Fruit fly (Drosophila melanogaster) whole organism, embryonic: Measurements from ENCODE around the gene ppk26.
A peak's percentile ranks its signal among the peaks of the same experiment; 100 is the strongest.

Experiments
- B-H1 ChIP-seq: fragments of 200-800 bp; sonication (Bioruptor generic); IDR thresholded peaks from 3 replicates; pipeline ENCODE4 v1.3.6; 2022; ENCODE audit warnings: missing biosample characterization, missing genetic modification characterization
- CG10274 ChIP-seq: fragments of 200-800 bp; sonication (Bioruptor generic); optimal IDR thresholded peaks from 3 replicates; lab custom pipeline; 2017; ENCODE audit warnings: missing biosample characterization, mild to moderate bottlenecking, missing genetic modification characterization
- CG12659 ChIP-seq: fragments of 200-800 bp; sonication (Bioruptor generic); optimal IDR thresholded peaks from 3 replicates; lab custom pipeline; 2017; ENCODE audit warnings: mild to moderate bottlenecking, missing biosample characterization, missing genetic modification reagents, missing genetic modification characterization
- CG12744 ChIP-seq: fragments of 200-800 bp; sonication (Bioruptor generic); optimal IDR thresholded peaks from 2 replicates; lab custom pipeline; 2016; ENCODE audit warnings: missing biosample characterization, missing genetic modification characterization
- CG14860 ChIP-seq: fragments of 200-800 bp; sonication (Bioruptor generic); IDR thresholded peaks from 3 replicates; pipeline ENCODE4 v1.3.6; 2022; ENCODE audit warnings: missing biosample characterization, missing genetic modification characterization; ENCODE audit not compliant: partially characterized antibody
- CG15269 ChIP-seq: fragments of 200-800 bp; sonication (Bioruptor generic); optimal IDR thresholded peaks from 2 replicates; lab custom pipeline; 2018; ENCODE audit warnings: missing biosample characterization, mild to moderate bottlenecking, missing genetic modification characterization, moderate library complexity
- CG15601 ChIP-seq: fragments of 200-800 bp; sonication (Bioruptor generic); optimal IDR thresholded peaks from 3 replicates; lab custom pipeline; 2019; ENCODE audit warnings: missing biosample characterization, mild to moderate bottlenecking, missing genetic modification characterization, moderate library complexity
- CG1603 ChIP-seq: fragments of 200-800 bp; sonication (Bioruptor generic); optimal IDR thresholded peaks from 2 replicates; lab custom pipeline; 2019; ENCODE audit warnings: missing biosample characterization, mild to moderate bottlenecking, missing genetic modification characterization, moderate library complexity
- CG1647 ChIP-seq: fragments of 200-800 bp; sonication (Bioruptor generic); optimal IDR thresholded peaks from 3 replicates; lab custom pipeline; 2016; ENCODE audit warnings: missing biosample characterization, missing genetic modification characterization
- CG2202 ChIP-seq: fragments of 200-800 bp; sonication (Bioruptor generic); optimal IDR thresholded peaks from 2 replicates; lab custom pipeline; 2018; ENCODE audit warnings: missing biosample characterization, mild to moderate bottlenecking, missing genetic modification characterization
- CG31388 ChIP-seq: fragments of 200-800 bp; sonication (Bioruptor generic); optimal IDR thresholded peaks from 2 replicates; lab custom pipeline; 2016; ENCODE audit warnings: missing biosample characterization, missing genetic modification characterization
- CG32767 ChIP-seq: fragments of 200-800 bp; sonication (Bioruptor generic); IDR thresholded peaks from 2 replicates; pipeline ENCODE4 v1.3.6; 2022; ENCODE audit warnings: missing biosample characterization, missing genetic modification characterization
- CG4282 ChIP-seq: fragments of 200-800 bp; sonication (Bioruptor generic); optimal IDR thresholded peaks from 2 replicates; lab custom pipeline; 2016; ENCODE audit warnings: missing biosample characterization, missing genetic modification characterization
- CG4820 ChIP-seq: fragments of 200-800 bp; sonication (Bioruptor generic); optimal IDR thresholded peaks from 3 replicates; lab custom pipeline; 2016; ENCODE audit warnings: missing biosample characterization, missing genetic modification characterization
- CG8290 ChIP-seq, 3 experiments: fragments of 200-800 bp; sonication (Bioruptor generic); optimal IDR thresholded peaks; 2 replicates each; lab custom pipeline; 2016 to 2019; ENCODE audit warnings: missing biosample characterization in 3 of 3, missing genetic modification characterization in 3 of 3, mild to moderate bottlenecking in 2 of 3, moderate library complexity in 1 of 3
- CG9727 ChIP-seq: fragments of 200-800 bp; sonication (Bioruptor generic); optimal IDR thresholded peaks from 3 replicates; lab custom pipeline; 2017; ENCODE audit warnings: missing biosample characterization, mild to moderate bottlenecking, missing genetic modification characterization
- D ChIP-seq, 2 experiments: fragments of 200-800 bp in 1 of 2; fragments of >200 bp in 1 of 2; sonication (Bioruptor generic) in 1 of 2; optimal IDR thresholded peaks; 2 replicates in 1 of 2; 3 replicates in 1 of 2; lab custom pipeline; 2017; ENCODE audit warnings: mild to moderate bottlenecking in 1 of 2, missing biosample characterization in 1 of 2, missing genetic modification characterization in 1 of 2, missing genetic modification reagents in 1 of 2
- Doc3 ChIP-seq: fragments of 200-800 bp; sonication (Bioruptor generic); IDR thresholded peaks from 3 replicates; pipeline ENCODE4 v1.3.6; 2022; ENCODE audit warnings: missing biosample characterization, missing genetic modification characterization; ENCODE audit not compliant: partially characterized antibody
- GATAe ChIP-seq: fragments of 200-800 bp; sonication (Bioruptor generic); conservative IDR thresholded peaks from 2 replicates; pipeline ENCODE4 v1.3.6; 2022; ENCODE audit warnings: missing biosample characterization, missing genetic modification characterization
- HmgZ ChIP-seq: fragments of 200-800 bp; sonication (Bioruptor generic); optimal IDR thresholded peaks from 2 replicates; lab custom pipeline; 2018; ENCODE audit warnings: missing biosample characterization, mild to moderate bottlenecking, missing genetic modification characterization
- Hr3 ChIP-seq: fragments of 200-800 bp; sonication (Bioruptor generic); optimal IDR thresholded peaks from 3 replicates; lab custom pipeline; 2016; ENCODE audit warnings: missing biosample characterization, missing genetic modification characterization
- Hr39 ChIP-seq: fragments of >200 bp; optimal IDR thresholded peaks from 2 replicates; lab custom pipeline; 2017
- Sin3A ChIP-seq: fragments of >200 bp; optimal IDR thresholded peaks from 2 replicates; lab custom pipeline; 2018
- Spps ChIP-seq: fragments of 200-800 bp; sonication (Bioruptor generic); optimal IDR thresholded peaks from 2 replicates; lab custom pipeline; 2018; ENCODE audit warnings: missing biosample characterization, mild to moderate bottlenecking, missing genetic modification characterization
- ash1 ChIP-seq: fragments of 200-800 bp; sonication (Bioruptor generic); optimal IDR thresholded peaks from 2 replicates; lab custom pipeline; 2018; ENCODE audit warnings: missing biosample characterization, mild to moderate bottlenecking, missing genetic modification characterization
- cas ChIP-seq: fragments of 200-800 bp; sonication (Bioruptor generic); IDR thresholded peaks from 2 replicates; pipeline ENCODE4 v1.3.6; 2022; ENCODE audit warnings: missing biosample characterization, missing genetic modification characterization
- cato ChIP-seq: fragments of 200-800 bp; sonication (Bioruptor generic); optimal IDR thresholded peaks from 2 replicates; lab custom pipeline; 2016; ENCODE audit warnings: missing biosample characterization, missing genetic modification characterization, borderline replicate concordance
- dmrt99B ChIP-seq: fragments of 200-800 bp; sonication (Bioruptor generic); optimal IDR thresholded peaks from 2 replicates; lab custom pipeline; 2018; ENCODE audit warnings: missing biosample characterization, mild to moderate bottlenecking, missing genetic modification characterization, moderate library complexity
- hbn ChIP-seq: fragments of 200-800 bp; sonication (Bioruptor generic); IDR thresholded peaks from 2 replicates; pipeline ENCODE4 v1.3.6; 2022; ENCODE audit warnings: missing biosample characterization, missing genetic modification characterization; ENCODE audit not compliant: partially characterized antibody
- insv ChIP-seq, 2 experiments: fragments of 200-800 bp; sonication (Bioruptor generic); optimal IDR thresholded peaks; 3 replicates each; lab custom pipeline; 2016 to 2018; ENCODE audit warnings: missing biosample characterization in 2 of 2, missing genetic modification characterization in 2 of 2
- kah ChIP-seq: fragments of 200-800 bp; sonication (Bioruptor generic); optimal IDR thresholded peaks from 2 replicates; lab custom pipeline; 2018; ENCODE audit warnings: missing biosample characterization, mild to moderate bottlenecking, missing genetic modification characterization
- knrl ChIP-seq: fragments of 200-800 bp; sonication (Bioruptor generic); IDR thresholded peaks from 3 replicates; pipeline ENCODE4 v1.3.6; 2022; ENCODE audit warnings: missing biosample characterization, missing genetic modification characterization; ENCODE audit not compliant: partially characterized antibody
- pho ChIP-seq: fragments of 200-800 bp; sonication (Bioruptor generic); optimal IDR thresholded peaks from 2 replicates; lab custom pipeline; 2016; ENCODE audit warnings: missing biosample characterization, missing genetic modification characterization
- phol ChIP-seq: fragments of 200-800 bp; sonication (Bioruptor generic); optimal IDR thresholded peaks from 3 replicates; lab custom pipeline; 2018; ENCODE audit warnings: missing biosample characterization, mild to moderate bottlenecking, missing genetic modification characterization, moderate library complexity
- prd ChIP-seq, 3 experiments: fragments of >200 bp in 2 of 3; fragments of 200-800 bp in 1 of 3; sonication (Bioruptor generic) in 1 of 3; optimal IDR thresholded peaks in 2 of 3; IDR thresholded peaks in 1 of 3; 2 replicates in 2 of 3; 3 replicates in 1 of 3; pipeline versions ENCODE4 v1.3.6 to Lab custom; 2017 to 2022; ENCODE audit warnings: missing biosample characterization in 1 of 3, missing genetic modification characterization in 1 of 3
- pum ChIP-seq: fragments of 200-800 bp; sonication (Bioruptor generic); optimal IDR thresholded peaks from 2 replicates; lab custom pipeline; 2016; ENCODE audit warnings: missing biosample characterization, missing genetic modification characterization
- run ChIP-seq: fragments of 200-800 bp; sonication (Bioruptor generic); optimal IDR thresholded peaks from 3 replicates; lab custom pipeline; 2018; ENCODE audit warnings: missing biosample characterization, mild to moderate bottlenecking, missing genetic modification characterization
- salm ChIP-seq: fragments of 200-800 bp; sonication (Bioruptor generic); optimal IDR thresholded peaks from 2 replicates; lab custom pipeline; 2018; ENCODE audit warnings: missing biosample characterization, mild to moderate bottlenecking, missing genetic modification characterization
- scrt ChIP-seq: fragments of 200-800 bp; sonication (Bioruptor generic); optimal IDR thresholded peaks from 2 replicates; lab custom pipeline; 2018; ENCODE audit warnings: missing biosample characterization, mild to moderate bottlenecking, missing genetic modification characterization, moderate library complexity
- shn ChIP-seq: fragments of 200-800 bp; sonication (Bioruptor generic); optimal IDR thresholded peaks from 3 replicates; lab custom pipeline; 2016; ENCODE audit warnings: missing biosample characterization, missing genetic modification characterization
- sim ChIP-seq: fragments of 200-800 bp; sonication (Bioruptor generic); IDR thresholded peaks from 2 replicates; pipeline ENCODE4 v1.3.6; 2022; ENCODE audit warnings: missing biosample characterization, missing genetic modification characterization
- ssp ChIP-seq: fragments of 200-800 bp; sonication (Bioruptor generic); IDR thresholded peaks from 2 replicates; pipeline ENCODE4 v1.3.6; 2022; ENCODE audit warnings: missing biosample characterization, missing genetic modification characterization
- tna ChIP-seq: fragments of 200-800 bp; sonication (Bioruptor generic); IDR thresholded peaks from 2 replicates; pipeline ENCODE4 v1.3.6; 2022; ENCODE audit warnings: missing biosample characterization, missing genetic modification characterization; ENCODE audit not compliant: partially characterized antibody
- toy ChIP-seq: fragments of 200-800 bp; sonication (Bioruptor generic); IDR thresholded peaks from 2 replicates; pipeline ENCODE4 v1.3.6; 2022; ENCODE audit warnings: missing biosample characterization, missing genetic modification characterization
- unpg ChIP-seq: fragments of 200-800 bp; sonication (Bioruptor generic); optimal IDR thresholded peaks from 3 replicates; lab custom pipeline; 2018; ENCODE audit warnings: missing biosample characterization, mild to moderate bottlenecking, missing genetic modification characterization, moderate library complexity
- vvl ChIP-seq: fragments of 200-800 bp; sonication (Bioruptor generic); IDR thresholded peaks from 2 replicates; pipeline ENCODE4 v1.3.6; 2022; ENCODE audit warnings: missing biosample characterization, missing genetic modification characterization
- wdn ChIP-seq: fragments of 200-800 bp; sonication (Bioruptor generic); IDR thresholded peaks from 2 replicates; pipeline ENCODE4 v1.3.6; 2022; ENCODE audit warnings: missing biosample characterization, missing genetic modification characterization
- yki ChIP-seq: fragments of >200 bp; optimal IDR thresholded peaks from 3 replicates; lab custom pipeline; 2018

ppk26 gene

dm6 chr3L:7433325-7433827 lies 22.6 kb upstream of the ppk26 start (continued):
- TF ChIP-seq pum (GFP tag; lab: Kevin White, UChicago) (no peak), yki (no peak), CG8290 (GFP tag; optimal IDR thresholded peaks at IDR 0.05; lab: Kevin White, UChicago) (no peak), CG8290 (tag; optimal IDR thresholded peaks at IDR 0.05; lab: Kevin White, UChicago) (peak in 1 of 2 experiments; percentile 51), cato (no peak), CG32767 (no peak), ash1 (GFP tag; lab: Kevin White, UChicago) (no peak), CG15269 (tag; lab: Kevin White, UChicago) (peak; percentile 27), GATAe (GFP tag; lab: Robert Waterston, UW) (no peak; the same call in 1 of the 2 replicates), tna (GFP tag; lab: Robert Waterston, UW) (no peak), salm (tag; lab: Kevin White, UChicago) (no peak), Doc3 (GFP tag; lab: Robert Waterston, UW) (no peak), Hr3 (GFP tag; lab: Kevin White, UChicago) (no peak), CG14860 (no peak), D (optimal IDR thresholded peaks at IDR 0.05; lab: Kevin White, UChicago) (no peak), D (GFP tag; optimal IDR thresholded peaks at IDR 0.05; lab: Kevin White, UChicago) (no peak), wdn (no peak), dmrt99B (tag; lab: Kevin White, UChicago) (peak; percentile 33), phol (tag; lab: Kevin White, UChicago) (peak; percentile 52), HmgZ (peak; percentile 27), Sin3A (lab: Kevin White, UChicago) (no peak), B-H1 (GFP tag; lab: Robert Waterston, UW) (no peak), sim (GFP tag; lab: Robert Waterston, UW) (no peak), ssp (GFP tag; lab: Robert Waterston, UW) (no peak), CG12744 (GFP tag; lab: Kevin White, UChicago) (no peak), pho (no peak), cas (GFP tag; lab: Robert Waterston, UW) (no peak), kah (GFP tag; lab: Kevin White, UChicago) (no peak), insv (GFP tag; optimal IDR thresholded peaks at IDR 0.05; lab: Kevin White, UChicago) (no peak), Hr39 (lab: Kevin White, UChicago) (no peak), CG15601 (tag; lab: Kevin White, UChicago) (no peak), knrl (GFP tag; lab: Robert Waterston, UW) (no peak), shn (GFP tag; lab: Kevin White, UChicago) (no peak), CG4820 (GFP tag; lab: Kevin White, UChicago) (no peak), Spps (tag; lab: Kevin White, UChicago) (no peak), run (tag; lab: Kevin White, UChicago) (no peak), CG12659 (GFP tag; lab: Kevin White, UChicago) (no peak), CG31388 (GFP tag; lab: Kevin White, UChicago) (no peak), unpg (GFP tag; lab: Kevin White, UChicago) (peak; percentile 42), CG9727 (GFP tag; lab: Kevin White, UChicago) (peak; percentile 9), CG1647 (no peak), scrt (GFP tag; lab: Kevin White, UChicago) (no peak), vvl (GFP tag; lab: Robert Waterston, UW) (peak; percentile 37; the same call in 1 of the 2 replicates), prd (optimal IDR thresholded peaks at IDR 0.05; lab: Kevin White, UChicago) (no peak), prd (GFP tag; IDR thresholded peaks at IDR 0.05; lab: Robert Waterston, UW) (peak; percentile 14; the same call in 1 of the 3 replicates), CG1603 (tag; lab: Kevin White, UChicago) (peak; percentile 30), CG4282 (GFP tag; lab: Kevin White, UChicago) (no peak), hbn (GFP tag; lab: Robert Waterston, UW) (no peak), CG10274 (GFP tag; lab: Kevin White, UChicago) (no peak), CG2202 (tag; lab: Kevin White, UChicago) (no peak), toy (GFP tag; lab: Robert Waterston, UW) (no peak)
- TF ChIP-seq, all 482 proteins: peak for 104
